Fruit fly (Drosophila melanogaster) whole organism, embryonic: ENCODE results near the gene CHES-1-like.
A peak's percentile ranks its signal among the peaks of the same experiment; 100 is the strongest.

Experiments
- BtbVII ChIP-seq: fragments of 200-800 bp; sonication (Bioruptor generic); optimal IDR thresholded peaks from 3 replicates; lab custom pipeline; 2017; ENCODE audit warnings: missing biosample characterization, mild to moderate bottlenecking, missing genetic modification characterization
- CG1024 ChIP-seq: fragments of 200-800 bp; sonication (Bioruptor generic); IDR thresholded peaks from 2 replicates; pipeline ENCODE4 v1.3.6; 2022; ENCODE audit warnings: missing biosample characterization, missing genetic modification characterization
- CG10543 ChIP-seq: fragments of 200-800 bp; sonication (Bioruptor generic); optimal IDR thresholded peaks from 3 replicates; lab custom pipeline; 2017; ENCODE audit warnings: missing biosample characterization, mild to moderate bottlenecking, missing genetic modification characterization, moderate library complexity
- CG10565 ChIP-seq: fragments of 200-800 bp; sonication (Bioruptor generic); optimal IDR thresholded peaks from 3 replicates; lab custom pipeline; 2016; ENCODE audit warnings: missing biosample characterization, mild to moderate bottlenecking, missing genetic modification characterization
- CG11696 ChIP-seq: fragments of 200-800 bp; sonication (Bioruptor generic); IDR thresholded peaks from 2 replicates; pipeline ENCODE4 v1.3.6; 2022; ENCODE audit warnings: missing biosample characterization, missing genetic modification characterization
- CG12219 ChIP-seq: fragments of 200-800 bp; sonication (Bioruptor generic); optimal IDR thresholded peaks from 3 replicates; lab custom pipeline; 2018; ENCODE audit warnings: missing biosample characterization, mild to moderate bottlenecking, missing genetic modification characterization
- CG15696 ChIP-seq: fragments of 200-800 bp; sonication (Bioruptor generic); optimal IDR thresholded peaks from 2 replicates; lab custom pipeline; 2019; ENCODE audit warnings: missing biosample characterization, mild to moderate bottlenecking, missing genetic modification characterization, moderate library complexity
- CG1602 ChIP-seq: fragments of 200-800 bp; sonication (Bioruptor generic); optimal IDR thresholded peaks from 3 replicates; lab custom pipeline; 2016; ENCODE audit warnings: missing biosample characterization, missing genetic modification characterization
- CG1792 ChIP-seq: fragments of 200-800 bp; sonication (Bioruptor generic); optimal IDR thresholded peaks from 2 replicates; lab custom pipeline; 2016; ENCODE audit warnings: missing biosample characterization, missing genetic modification characterization
- CG2712 ChIP-seq: fragments of 200-800 bp; optimal IDR thresholded peaks from 3 replicates; lab custom pipeline; 2019; ENCODE audit warnings: missing biosample characterization, mild to moderate bottlenecking, missing genetic modification characterization, moderate library complexity
- CG2875 ChIP-seq: fragments of 200-800 bp; sonication (Bioruptor generic); optimal IDR thresholded peaks from 2 replicates; lab custom pipeline; 2017; ENCODE audit warnings: missing biosample characterization, mild to moderate bottlenecking, missing genetic modification characterization, missing genetic modification reagents
- CG2889 ChIP-seq: fragments of 200-800 bp; sonication (Bioruptor generic); IDR thresholded peaks from 3 replicates; pipeline ENCODE4 v1.3.6; 2022; ENCODE audit warnings: missing biosample characterization, missing genetic modification characterization
- CG30020 ChIP-seq: fragments of 200-800 bp; optimal IDR thresholded peaks from 2 replicates; lab custom pipeline; 2019; ENCODE audit warnings: missing biosample characterization, mild to moderate bottlenecking, missing genetic modification characterization, moderate library complexity
- CG31224 ChIP-seq: fragments of 200-800 bp; sonication (Bioruptor generic); IDR thresholded peaks from 2 replicates; pipeline ENCODE4 v1.3.6; 2022; ENCODE audit warnings: missing biosample characterization, missing genetic modification characterization
- CG5180 ChIP-seq: fragments of 200-800 bp; sonication (Bioruptor generic); optimal IDR thresholded peaks from 3 replicates; lab custom pipeline; 2017; ENCODE audit warnings: missing biosample characterization, missing genetic modification characterization, mild to moderate bottlenecking, moderate library complexity, missing genetic modification reagents
- CG6175 ChIP-seq: fragments of 200-800 bp; sonication (Bioruptor generic); IDR thresholded peaks from 3 replicates; pipeline ENCODE4 v1.3.6; 2022; ENCODE audit warnings: missing biosample characterization, missing genetic modification characterization
- CG9609 ChIP-seq: fragments of 200-800 bp; sonication (Bioruptor generic); optimal IDR thresholded peaks from 3 replicates; lab custom pipeline; 2016; ENCODE audit warnings: missing biosample characterization, missing genetic modification characterization
- CG9876 ChIP-seq: fragments of 200-800 bp; sonication (Bioruptor generic); optimal IDR thresholded peaks from 2 replicates; lab custom pipeline; 2016; ENCODE audit warnings: missing biosample characterization, missing genetic modification characterization
- CoRest ChIP-seq: fragments of 200-800 bp; sonication (Bioruptor generic); optimal IDR thresholded peaks from 3 replicates; lab custom pipeline; 2018; ENCODE audit warnings: missing biosample characterization, mild to moderate bottlenecking, missing genetic modification characterization, moderate library complexity
- Dad ChIP-seq: fragments of 200-800 bp; sonication (Bioruptor generic); optimal IDR thresholded peaks from 3 replicates; lab custom pipeline; 2016; ENCODE audit warnings: missing biosample characterization, missing genetic modification characterization
- ERR ChIP-seq: fragments of 200-800 bp; sonication (Bioruptor generic); optimal IDR thresholded peaks from 2 replicates; lab custom pipeline; 2016; ENCODE audit warnings: missing biosample characterization, missing genetic modification characterization
- Fer1 ChIP-seq: fragments of 200-800 bp; sonication (Bioruptor generic); optimal IDR thresholded peaks from 2 replicates; lab custom pipeline; 2017; ENCODE audit warnings: missing biosample characterization, mild to moderate bottlenecking, missing genetic modification characterization
- Fer3 ChIP-seq: fragments of 200-800 bp; sonication (Bioruptor generic); optimal IDR thresholded peaks from 2 replicates; lab custom pipeline; 2018; ENCODE audit warnings: missing biosample characterization, mild to moderate bottlenecking, missing genetic modification characterization, moderate library complexity
- HmgD ChIP-seq: fragments of 200-800 bp; sonication (Bioruptor generic); optimal IDR thresholded peaks from 3 replicates; lab custom pipeline; 2016; ENCODE audit warnings: missing biosample characterization, missing genetic modification characterization
- HmgZ ChIP-seq: fragments of 200-800 bp; sonication (Bioruptor generic); optimal IDR thresholded peaks from 2 replicates; lab custom pipeline; 2018; ENCODE audit warnings: missing biosample characterization, mild to moderate bottlenecking, missing genetic modification characterization
- Oaz ChIP-seq: fragments of 200-800 bp; sonication (Bioruptor generic); IDR thresholded peaks from 2 replicates; pipeline ENCODE4 v1.3.6; 2022; ENCODE audit warnings: missing biosample characterization, missing genetic modification characterization
- Sin3A ChIP-seq: fragments of >200 bp; optimal IDR thresholded peaks from 2 replicates; lab custom pipeline; 2018
- ara ChIP-seq: fragments of 200-800 bp; sonication (Bioruptor generic); IDR thresholded peaks from 2 replicates; pipeline ENCODE4 v1.3.6; 2022; ENCODE audit warnings: missing biosample characterization, missing genetic modification characterization
- ash1 ChIP-seq: fragments of 200-800 bp; sonication (Bioruptor generic); optimal IDR thresholded peaks from 2 replicates; lab custom pipeline; 2018; ENCODE audit warnings: missing biosample characterization, mild to moderate bottlenecking, missing genetic modification characterization
- dm ChIP-seq: fragments of 200-800 bp; sonication (Bioruptor generic); optimal IDR thresholded peaks from 3 replicates; lab custom pipeline; 2016; ENCODE audit warnings: missing biosample characterization, missing genetic modification characterization
- dmrt11E ChIP-seq: fragments of 200-800 bp; sonication (Bioruptor generic); optimal IDR thresholded peaks from 3 replicates; lab custom pipeline; 2018; ENCODE audit warnings: missing biosample characterization, mild to moderate bottlenecking, missing genetic modification characterization, moderate library complexity
- dpn ChIP-seq, 2 experiments: fragments of 200-800 bp; sonication (Bioruptor generic); optimal IDR thresholded peaks; 3 replicates each; lab custom pipeline; 2016; ENCODE audit warnings: missing biosample characterization in 2 of 2, missing genetic modification characterization in 2 of 2
- grau ChIP-seq: fragments of 200-800 bp; optimal IDR thresholded peaks from 3 replicates; lab custom pipeline; 2019; ENCODE audit warnings: missing biosample characterization, mild to moderate bottlenecking, missing genetic modification characterization, moderate library complexity
- gt ChIP-seq: fragments of 200-800 bp; sonication (Bioruptor generic); IDR thresholded peaks from 2 replicates; pipeline ENCODE4 v1.3.6; 2022; ENCODE audit warnings: missing biosample characterization, missing genetic modification characterization
- knrl ChIP-seq: fragments of 200-800 bp; sonication (Bioruptor generic); IDR thresholded peaks from 3 replicates; pipeline ENCODE4 v1.3.6; 2022; ENCODE audit warnings: missing biosample characterization, missing genetic modification characterization; ENCODE audit not compliant: partially characterized antibody
- lola ChIP-seq, 3 experiments: fragments of >200 bp in 2 of 3; fragments of 200-800 bp in 1 of 3; sonication (Bioruptor generic) in 1 of 3; optimal IDR thresholded peaks; 2 replicates each; lab custom pipeline; 2017 to 2019; ENCODE audit warnings: missing biosample characterization in 3 of 3, missing genetic modification characterization in 3 of 3, mild to moderate bottlenecking in 1 of 3, moderate library complexity in 1 of 3
- mam ChIP-seq: fragments of 200-800 bp; sonication (Bioruptor generic); optimal IDR thresholded peaks from 3 replicates; lab custom pipeline; 2016; ENCODE audit warnings: missing biosample characterization, missing genetic modification characterization
- onecut ChIP-seq: fragments of 200-800 bp; sonication (Bioruptor generic); IDR thresholded peaks from 2 replicates; pipeline ENCODE4 v1.3.6; 2022; ENCODE audit warnings: missing biosample characterization, missing genetic modification characterization
- pb ChIP-seq: fragments of 200-800 bp; sonication (Bioruptor generic); optimal IDR thresholded peaks from 3 replicates; lab custom pipeline; 2016; ENCODE audit warnings: missing biosample characterization, missing genetic modification characterization
- pum ChIP-seq: fragments of 200-800 bp; sonication (Bioruptor generic); optimal IDR thresholded peaks from 2 replicates; lab custom pipeline; 2016; ENCODE audit warnings: missing biosample characterization, missing genetic modification characterization
- ro ChIP-seq: fragments of 200-800 bp; sonication (Bioruptor generic); IDR thresholded peaks from 2 replicates; pipeline ENCODE4 v1.3.6; 2022; ENCODE audit warnings: missing biosample characterization, missing genetic modification characterization
- salm ChIP-seq: fragments of 200-800 bp; sonication (Bioruptor generic); optimal IDR thresholded peaks from 2 replicates; lab custom pipeline; 2018; ENCODE audit warnings: missing biosample characterization, mild to moderate bottlenecking, missing genetic modification characterization
- sens-2 ChIP-seq: fragments of 200-800 bp; sonication (Bioruptor generic); IDR thresholded peaks from 2 replicates; pipeline ENCODE4 v1.3.6; 2022; ENCODE audit warnings: missing biosample characterization, missing genetic modification characterization
- so ChIP-seq: fragments of 200-800 bp; sonication (Bioruptor generic); IDR thresholded peaks from 3 replicates; pipeline ENCODE4 v1.3.6; 2022; ENCODE audit warnings: missing biosample characterization, missing genetic modification characterization
- tin ChIP-seq: fragments of 200-800 bp; sonication (Bioruptor generic); optimal IDR thresholded peaks from 3 replicates; lab custom pipeline; 2016; ENCODE audit warnings: missing biosample characterization, missing genetic modification characterization
- tio ChIP-seq: fragments of 200-800 bp; sonication (Bioruptor generic); optimal IDR thresholded peaks from 2 replicates; lab custom pipeline; 2017; ENCODE audit warnings: missing biosample characterization, missing genetic modification characterization, inconsistent platforms
- trem ChIP-seq: fragments of 200-800 bp; optimal IDR thresholded peaks from 3 replicates; lab custom pipeline; 2019; ENCODE audit warnings: missing biosample characterization, mild to moderate bottlenecking, missing genetic modification characterization, moderate library complexity
- trh ChIP-seq: fragments of 200-800 bp; sonication (Bioruptor generic); optimal IDR thresholded peaks from 2 replicates; lab custom pipeline; 2016; ENCODE audit warnings: missing biosample characterization, missing genetic modification characterization
- unc-4 ChIP-seq: fragments of 200-800 bp; sonication (Bioruptor generic); IDR thresholded peaks from 2 replicates; pipeline ENCODE4 v1.3.6; 2022; ENCODE audit warnings: missing biosample characterization, missing genetic modification characterization; ENCODE audit not compliant: partially characterized antibody

The CHES-1-like gene

DNA sequence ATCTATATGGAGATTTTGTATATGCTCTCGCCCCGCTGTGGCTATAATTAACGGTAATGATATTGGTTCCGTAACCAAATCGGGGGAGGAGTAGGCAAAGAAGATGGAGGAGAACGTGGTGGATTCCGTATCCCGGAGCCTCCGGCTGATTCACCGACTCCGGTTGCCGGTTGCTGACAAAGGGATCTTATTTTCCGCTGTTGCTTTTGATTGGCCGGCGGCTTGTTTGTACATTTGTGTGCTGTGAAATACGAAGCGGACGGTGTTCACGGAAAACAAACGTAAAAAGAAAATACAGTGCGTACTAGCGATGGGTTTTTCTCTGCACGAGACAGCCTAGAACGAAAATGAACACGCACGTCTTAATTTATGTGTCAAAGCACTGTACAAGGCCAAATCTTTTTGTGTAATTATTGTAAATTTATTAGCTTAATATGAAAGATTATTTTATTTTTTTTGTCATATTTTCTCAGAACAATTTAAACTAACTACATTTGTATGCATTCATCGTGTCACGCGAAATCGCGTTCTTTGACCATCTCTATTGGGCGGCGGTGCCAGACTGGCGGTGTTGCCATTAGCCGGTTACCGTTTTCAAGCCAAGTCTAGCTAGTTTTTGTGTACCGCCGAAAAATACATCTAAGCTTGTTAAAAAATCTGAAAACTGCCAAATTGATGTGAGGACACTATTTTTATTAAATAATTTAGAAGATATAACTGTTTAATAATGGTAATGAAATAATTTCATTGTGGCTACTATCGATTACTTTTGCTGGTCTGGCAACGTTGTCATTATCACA is 25.1 kb upstream of the CHES-1-like start, which contains the start of the genes Pdp and Rab39 (continued):
- TF ChIP-seq CG2712 (peak; percentile 77), knrl (GFP tag; lab: Robert Waterston, UW) (peak; percentile 94), CG30020 (tag; lab: Kevin White, UChicago) (peak; percentile 69), Sin3A (lab: Kevin White, UChicago) (peak; percentile 82), gt (GFP tag; lab: Robert Waterston, UW) (peak; percentile 70), CG9609 (GFP tag; lab: Kevin White, UChicago) (peak; percentile 68), Fer3 (tag; lab: Kevin White, UChicago) (peak; percentile 81), mam (GFP tag; lab: Kevin White, UChicago) (peak; percentile 85), CG10543 (GFP tag; lab: Kevin White, UChicago) (peak; percentile 85), CG15696 (tag; lab: Kevin White, UChicago) (peak; percentile 78), dpn (GFP tag; optimal IDR thresholded peaks at IDR 0.05; lab: Kevin White, UChicago) (peak; percentile 30 to 79), CG1024 (GFP tag; lab: Robert Waterston, UW) (peak; percentile 21; the same call in 1 of the 2 replicates), CG1792 (GFP tag; lab: Kevin White, UChicago) (peak; percentile 8), unc-4 (peak; percentile 90), CG2889 (GFP tag; lab: Robert Waterston, UW) (peak; percentile 55; the same call in 1 of the 3 replicates), ash1 (no peak), salm (tag; lab: Kevin White, UChicago) (peak; percentile 17), Dad (peak; percentile 31), dmrt11E (tag; lab: Kevin White, UChicago) (peak; percentile 71), BtbVII (GFP tag; lab: Kevin White, UChicago) (no peak), CG10565 (no peak), CG11696 (GFP tag; lab: Robert Waterston, UW) (peak; percentile 32; the same call in 1 of the 2 replicates), trh (GFP tag; lab: Kevin White, UChicago) (peak; percentile 61), CG2875 (GFP tag; lab: Kevin White, UChicago) (peak; percentile 28), trem (tag; lab: Kevin White, UChicago) (peak; percentile 71), CG12219 (GFP tag; lab: Kevin White, UChicago) (peak; percentile 52), pb (no peak), sens-2 (no peak), Fer1 (peak; percentile 74), pum (GFP tag; lab: Kevin White, UChicago) (peak; percentile 66), CG5180 (GFP tag; lab: Kevin White, UChicago) (no peak), Oaz (GFP tag; lab: Robert Waterston, UW) (peak; percentile 53; the same call in 1 of the 2 replicates), CG31224 (GFP tag; lab: Robert Waterston, UW) (peak; percentile 69; the same call in 1 of the 2 replicates), ERR (peak; percentile 1), HmgD (GFP tag; lab: Kevin White, UChicago) (no peak), CG1602 (GFP tag; lab: Kevin White, UChicago) (peak; percentile 74), dm (GFP tag; lab: Kevin White, UChicago) (peak; percentile 42), ro (GFP tag; lab: Robert Waterston, UW) (0 out of 2 replicates have a peak, but pooled peaks have one; percentile 37), HmgZ (peak; percentile 74), tin (GFP tag; lab: Kevin White, UChicago) (peak; percentile 77), CoRest (tag; lab: Kevin White, UChicago) (peak; percentile 83), grau (tag; lab: Kevin White, UChicago) (peak; percentile 83), ara (GFP tag; lab: Robert Waterston, UW) (no peak; the same call in none of the 2 replicates), CG6175 (0 out of 3 replicates have a peak, but pooled peaks have one; percentile 57), CG9876 (peak; percentile 49), tio (GFP tag; lab: Kevin White, UChicago) (no peak), onecut (GFP tag; lab: Robert Waterston, UW) (peak; percentile 63), lola (GFP tag; optimal IDR thresholded peaks at IDR 0.05; lab: Kevin White, UChicago) (peak in 1 of 3 experiments; percentile 71), so (GFP tag; lab: Robert Waterston, UW) (peak; percentile 36; the same call in 1 of the 3 replicates)
